Fruit fly (Drosophila melanogaster) whole organism, pupa: ENCODE data around the gene CG13458.
A peak's percentile ranks its signal among the peaks of the same experiment; 100 is the strongest.

ENCODE experiments used
- CG10348 ChIP-seq: fragments of 200-800 bp; sonication (Bioruptor generic); IDR thresholded peaks from 2 replicates; pipeline ENCODE4 v1.3.6; 2022; ENCODE audit warnings: missing biosample characterization, missing genetic modification characterization
- CG12605 ChIP-seq: fragments of 200-800 bp; sonication (Bioruptor generic); IDR thresholded peaks from 2 replicates; pipeline ENCODE4 v1.3.6; 2022; ENCODE audit warnings: missing biosample characterization, missing genetic modification characterization
- CG13204 ChIP-seq: fragments of 200-800 bp; sonication (Bioruptor generic); optimal IDR thresholded peaks from 2 replicates; lab custom pipeline; 2018; ENCODE audit warnings: missing biosample characterization, mild to moderate bottlenecking, missing genetic modification characterization, moderate library complexity
- CG14655 ChIP-seq: fragments of 200-800 bp; sonication (Bioruptor generic); optimal IDR thresholded peaks from 3 replicates; lab custom pipeline; 2017; ENCODE audit warnings: mild to moderate bottlenecking, missing biosample characterization, missing genetic modification reagents, missing genetic modification characterization
- CG15710 ChIP-seq: fragments of 200-800 bp; sonication (Bioruptor generic); optimal IDR thresholded peaks from 2 replicates; lab custom pipeline; 2018; ENCODE audit warnings: missing biosample characterization, mild to moderate bottlenecking, missing genetic modification characterization, moderate library complexity
- CG17806 ChIP-seq: fragments of 200-800 bp; sonication (Bioruptor generic); optimal IDR thresholded peaks from 2 replicates; lab custom pipeline; 2018; ENCODE audit warnings: missing biosample characterization, mild to moderate bottlenecking, missing genetic modification characterization, moderate library complexity
- CG32121 ChIP-seq: fragments of 200-800 bp; sonication (Bioruptor generic); IDR thresholded peaks from 2 replicates; pipeline ENCODE4 v1.3.6; 2022; ENCODE audit warnings: missing biosample characterization, missing genetic modification characterization
- CG34367 ChIP-seq: fragments of 200-800 bp; sonication (Bioruptor generic); optimal IDR thresholded peaks from 2 replicates; lab custom pipeline; 2018; ENCODE audit warnings: missing biosample characterization, mild to moderate bottlenecking, missing genetic modification characterization
- CG4496 ChIP-seq: fragments of 200-800 bp; sonication (Bioruptor generic); IDR thresholded peaks from 3 replicates; pipeline ENCODE4 v1.3.6; 2022; ENCODE audit warnings: missing biosample characterization, missing genetic modification characterization
- CG8159 ChIP-seq: fragments of 200-800 bp; sonication (Bioruptor generic); optimal IDR thresholded peaks from 3 replicates; lab custom pipeline; 2018; ENCODE audit warnings: missing biosample characterization, mild to moderate bottlenecking, missing genetic modification characterization, moderate library complexity
- CG8301 ChIP-seq: fragments of 200-800 bp; sonication (Bioruptor generic); optimal IDR thresholded peaks from 2 replicates; lab custom pipeline; 2018; ENCODE audit warnings: missing biosample characterization, mild to moderate bottlenecking, missing genetic modification characterization
- CG9948 ChIP-seq: fragments of 200-800 bp; sonication (Bioruptor generic); optimal IDR thresholded peaks from 2 replicates; lab custom pipeline; 2018; ENCODE audit warnings: missing biosample characterization, mild to moderate bottlenecking, missing genetic modification characterization, moderate library complexity
- D1 ChIP-seq: fragments of 200-800 bp; sonication (Bioruptor generic); optimal IDR thresholded peaks from 2 replicates; lab custom pipeline; 2018; ENCODE audit warnings: missing biosample characterization, mild to moderate bottlenecking, missing genetic modification characterization, moderate library complexity
- EcR ChIP-seq: fragments of 200-800 bp; sonication (Bioruptor generic); optimal IDR thresholded peaks from 3 replicates; lab custom pipeline; 2019; ENCODE audit warnings: missing biosample characterization, missing genetic modification characterization, mild to moderate bottlenecking, moderate library complexity, missing genetic modification reagents
- Ets98B ChIP-seq: fragments of 200-800 bp; sonication (Bioruptor generic); IDR thresholded peaks from 2 replicates; pipeline ENCODE4 v1.3.6; 2022; ENCODE audit warnings: missing biosample characterization, missing genetic modification characterization
- Pif1A ChIP-seq: fragments of 200-800 bp; sonication (Bioruptor generic); optimal IDR thresholded peaks from 3 replicates; lab custom pipeline; 2016; ENCODE audit warnings: missing biosample characterization, missing genetic modification characterization
- Pif1B ChIP-seq: fragments of 200-800 bp; sonication (Bioruptor generic); optimal IDR thresholded peaks from 3 replicates; lab custom pipeline; 2016; ENCODE audit warnings: missing biosample characterization, missing genetic modification characterization
- Snoo ChIP-seq: fragments of 200-800 bp; sonication (Bioruptor generic); optimal IDR thresholded peaks from 3 replicates; lab custom pipeline; 2017; ENCODE audit warnings: missing biosample characterization, mild to moderate bottlenecking, missing genetic modification characterization, inconsistent platforms
- fd96Ca ChIP-seq: fragments of 200-800 bp; sonication (Bioruptor generic); IDR thresholded peaks from 3 replicates; pipeline ENCODE4 v1.3.6; 2022; ENCODE audit warnings: missing biosample characterization, missing genetic modification characterization
- gl ChIP-seq: fragments of 200-800 bp; sonication (Bioruptor generic); optimal IDR thresholded peaks from 2 replicates; lab custom pipeline; 2018; ENCODE audit warnings: missing biosample characterization, mild to moderate bottlenecking, missing genetic modification characterization
- rn ChIP-seq: fragments of 200-800 bp; sonication (Bioruptor generic); IDR thresholded peaks from 2 replicates; pipeline ENCODE4 v1.3.6; 2022; ENCODE audit warnings: missing biosample characterization, missing genetic modification characterization

CG13458 gene

dm6 chr3L:15107158-15107775 is 6.1 kb upstream of the CG13458 start:
- no peak for TF ChIP-seq Pif1A (GFP tag; lab: Kevin White, UChicago)
- no peak for TF ChIP-seq Snoo (tag; lab: Kevin White, UChicago)
- no peak for TF ChIP-seq CG14655
- peak; percentile 96 for TF ChIP-seq CG13204 (GFP tag; lab: Kevin White, UChicago)
- no peak for TF ChIP-seq rn
- peak; percentile 4; the same call in 2 of the 3 replicates for TF ChIP-seq CG4496
- TF ChIP-seq CG15710 = no peak
- TF ChIP-seq CG8301 (tag; lab: Kevin White, UChicago) = no peak

- TF ChIP-seq CG4496 (peak; percentile 84), fd96Ca (GFP tag; lab: Robert Waterston, UW) (peak; percentile 74; the same call in 2 of the 3 replicates), Snoo (tag; lab: Kevin White, UChicago) (peak; percentile 94), CG14655 (peak; percentile 97), Ets98B (GFP tag; lab: Robert Waterston, UW) (peak; percentile 76), CG34367 (tag; lab: Kevin White, UChicago) (peak; percentile 92), CG32121 (GFP tag; lab: Robert Waterston, UW) (peak; percentile 89), gl (tag; lab: Kevin White, UChicago) (peak; percentile 68), Pif1A (GFP tag; lab: Kevin White, UChicago) (peak; percentile 90), Pif1B (GFP tag; lab: Kevin White, UChicago) (peak; percentile 93), rn (peak; percentile 73), CG12605 (peak; percentile 43), CG8301 (tag; lab: Kevin White, UChicago) (peak; percentile 95), CG10348 (GFP tag; lab: Robert Waterston, UW) (peak; percentile 74), D1 (tag; lab: Kevin White, UChicago) (peak; percentile 96), CG9948 (tag; lab: Kevin White, UChicago) (peak; percentile 95), CG17806 (tag; lab: Kevin White, UChicago) (peak; percentile 93), CG15710 (peak; percentile 98), CG8159 (tag; lab: Kevin White, UChicago) (peak; percentile 97), EcR (GFP tag; lab: Kevin White, UChicago) (peak; percentile 62), CG13204 (GFP tag; lab: Kevin White, UChicago) (peak; percentile 99)
- TF ChIP-seq, all 21 proteins: peak for 21
Observed at dm6 chr3L:15107776-15108379, 5.5 kb upstream of the CG13458 start.

- TF ChIP-seq Ets98B (GFP tag; lab: Robert Waterston, UW) (0 out of 2 replicates have a peak, but pooled peaks have one; percentile 4), CG4496 (peak; percentile 67), CG8159 (tag; lab: Kevin White, UChicago) (no peak), fd96Ca (GFP tag; lab: Robert Waterston, UW) (peak; percentile 34; the same call in 1 of the 3 replicates)
Observed at dm6 chr3L:15108524-15108923, 4.8 kb upstream of the CG13458 start.

DNA sequence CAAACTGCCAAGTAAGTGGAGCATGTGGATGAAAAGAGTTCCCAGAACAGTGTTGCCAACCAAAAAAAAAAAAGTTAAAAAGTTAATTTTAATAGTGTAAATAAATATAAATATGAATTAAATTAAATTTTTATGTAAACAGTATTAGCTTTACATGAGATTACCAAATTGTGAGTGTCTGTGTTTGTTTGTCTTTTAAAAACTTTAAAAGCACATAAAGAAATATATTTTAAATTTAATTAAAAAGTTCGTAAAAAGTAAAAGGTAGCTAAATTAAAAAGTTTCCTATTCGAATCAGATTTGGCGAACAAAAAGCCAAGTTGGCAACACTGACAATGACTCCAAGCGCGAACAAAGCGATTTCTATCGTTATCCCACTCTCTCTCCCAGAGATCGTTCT is 4.4 kb upstream of the CG13458 start:
- TF ChIP-seq Pif1B (GFP tag; lab: Kevin White, UChicago) = no peak
- TF ChIP-seq CG8159 (tag; lab: Kevin White, UChicago) = peak; percentile 50
- peak; percentile 28 for TF ChIP-seq CG17806 (tag; lab: Kevin White, UChicago)
- TF ChIP-seq rn = no peak
- no peak for TF ChIP-seq CG10348 (GFP tag; lab: Robert Waterston, UW)
- TF ChIP-seq CG12605 = peak; percentile 43
- peak; percentile 5 for TF ChIP-seq CG34367 (tag; lab: Kevin White, UChicago)
- TF ChIP-seq CG9948 (tag; lab: Kevin White, UChicago) = peak; percentile 50
- TF ChIP-seq CG4496 = no peak; the same call in 2 of the 3 replicates
- peak; percentile 35 for TF ChIP-seq CG8301 (tag; lab: Kevin White, UChicago)
- TF ChIP-seq D1 (tag; lab: Kevin White, UChicago) = no peak
- TF ChIP-seq CG14655 = no peak
- no peak for TF ChIP-seq CG13204 (GFP tag; lab: Kevin White, UChicago)
- peak; percentile 24 for TF ChIP-seq Snoo (tag; lab: Kevin White, UChicago)
- no peak for TF ChIP-seq Ets98B (GFP tag; lab: Robert Waterston, UW)
- no peak for TF ChIP-seq fd96Ca (GFP tag; lab: Robert Waterston, UW)
- TF ChIP-seq CG15710 = peak; percentile 34
- no peak for TF ChIP-seq gl (tag; lab: Kevin White, UChicago)
- no peak for TF ChIP-seq EcR (GFP tag; lab: Kevin White, UChicago)
- TF ChIP-seq Pif1A (GFP tag; lab: Kevin White, UChicago) = no peak
- TF ChIP-seq CG32121 (GFP tag; lab: Robert Waterston, UW) = no peak

- TF ChIP-seq D1 (tag; lab: Kevin White, UChicago) = peak; percentile 35
- no peak for TF ChIP-seq rn
- TF ChIP-seq gl (tag; lab: Kevin White, UChicago) = no peak
Observed at dm6 chr3L:15116536-15116935, 3.2 kb downstream of the CG13458 start, which contains the start of gene Cep135. Gene Cep135 (plus strand): TSS chr3L:15116737.

DNA sequence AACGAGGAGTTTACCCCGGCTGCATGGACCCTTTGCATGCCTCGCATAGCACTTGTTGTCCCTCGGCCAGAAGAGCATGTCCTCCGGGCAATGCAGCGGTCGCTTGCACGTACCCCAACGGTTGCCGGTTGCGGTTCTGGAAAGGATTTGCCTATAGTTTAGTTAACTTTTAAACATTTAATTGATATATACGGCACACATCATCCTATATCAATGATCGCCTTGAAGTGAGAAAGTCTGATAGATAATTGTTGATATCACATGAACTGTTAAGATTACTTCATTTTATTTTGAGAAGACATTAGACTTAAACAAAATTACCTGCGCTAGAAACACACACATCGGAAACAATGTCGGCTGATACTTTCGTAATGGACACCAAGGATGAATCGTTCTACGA is 7.9 kb downstream of the CG13458 start, which contains the start of gene CG32847:
Gene CG32847, plus strand, starts transcription at position 301 of the 400 bp plus-strand sequence.
- TF ChIP-seq rn (no peak), Pif1A (GFP tag; lab: Kevin White, UChicago) (no peak), CG17806 (tag; lab: Kevin White, UChicago) (no peak), gl (tag; lab: Kevin White, UChicago) (no peak), CG10348 (GFP tag; lab: Robert Waterston, UW) (no peak), CG8159 (tag; lab: Kevin White, UChicago) (no peak), CG12605 (no peak), CG14655 (no peak), EcR (GFP tag; lab: Kevin White, UChicago) (no peak), CG9948 (tag; lab: Kevin White, UChicago) (no peak), Ets98B (GFP tag; lab: Robert Waterston, UW) (no peak), fd96Ca (GFP tag; lab: Robert Waterston, UW) (no peak), CG8301 (tag; lab: Kevin White, UChicago) (no peak), CG34367 (tag; lab: Kevin White, UChicago) (no peak), Pif1B (GFP tag; lab: Kevin White, UChicago) (no peak), CG15710 (no peak), Snoo (tag; lab: Kevin White, UChicago) (no peak), CG32121 (GFP tag; lab: Robert Waterston, UW) (no peak)
